Worm (Caenorhabditis elegans): ENCODE measurements around the gene mccc-1.

Gene mccc-1

ce11 chrIV:9924419-9924818 is 40.0 kb downstream of the mccc-1 start:
- no peak for TF ChIP-seq sea-1 (GFP tag; conservative IDR thresholded peaks at IDR 0.05)
- no peak for TF ChIP-seq tra-4 (tag; optimal IDR thresholded peaks at IDR 0.05)
- no peak for TF ChIP-seq hnd-1 (tag; optimal IDR thresholded peaks at IDR 0.05)
- TF ChIP-seq tbx-37 (GFP tag; conservative IDR thresholded peaks at IDR 0.05), result no peak
- no peak for TF ChIP-seq pes-1 (GFP tag; IDR thresholded peaks at IDR 0.05)
- TF ChIP-seq scrt-1 (GFP tag; IDR thresholded peaks at IDR 0.05), result no peak
- TF ChIP-seq ceh-13 (GFP tag; optimal IDR thresholded peaks at IDR 0.05), result no peak
- no peak for TF ChIP-seq ceh-36 (tag; optimal IDR thresholded peaks at IDR 0.05)
- no peak for TF ChIP-seq hmg-4 (GFP tag; optimal IDR thresholded peaks at IDR 0.05)
- TF ChIP-seq B0310.2 (tag; optimal IDR thresholded peaks at IDR 0.05), result no peak

ce11 chrIV:9928180-9928896 is 44.0 kb downstream of the mccc-1 start, which contains the start of gene dur-1:
TSS of gene dur-1 (minus strand) at chrIV:9928230.
- TF ChIP-seq pes-1 (GFP tag; IDR thresholded peaks at IDR 0.05) (no peak), ceh-36 (tag; optimal IDR thresholded peaks at IDR 0.05) (no peak)

ce11 chrIV:9932055-9932454 is 47.7 kb downstream of the mccc-1 start, which contains the start of the genes trmt-10A and F25H8.2:
TSS of gene trmt-10A (minus strand) at chrIV:9932213.
TSS of gene F25H8.2 (plus strand) at chrIV:9932235.
- TF ChIP-seq B0310.2 (tag; optimal IDR thresholded peaks at IDR 0.05) (no peak), tbx-11 (GFP tag; IDR thresholded peaks at IDR 0.05) (no peak), tra-4 (tag; optimal IDR thresholded peaks at IDR 0.05) (no peak)

- TF ChIP-seq scrt-1 (GFP tag; IDR thresholded peaks at IDR 0.05) (no peak), ceh-36 (tag; optimal IDR thresholded peaks at IDR 0.05) (no peak), F13C5.2 (tag; optimal IDR thresholded peaks at IDR 0.05) (no peak), B0310.2 (tag; optimal IDR thresholded peaks at IDR 0.05) (no peak), aly-1 (tag; optimal IDR thresholded peaks at IDR 0.05) (no peak), ceh-13 (GFP tag; optimal IDR thresholded peaks at IDR 0.05) (no peak)
Observed at ce11 chrIV:9933580-9933979, 49.2 kb downstream of the mccc-1 start, which contains the start of gene spe-29. TSS of gene spe-29 (plus strand) at chrIV:9933880.
